Fruit fly (Drosophila melanogaster) whole organism, wandering third instar larva: ENCODE data around the gene smal.

ENCODE experiments used
- Abd-B ChIP-seq: fragments of >200 bp; optimal IDR thresholded peaks from 2 replicates; lab custom pipeline; 2017; ENCODE audit warnings: missing biosample characterization, missing genetic modification characterization
- CrebA ChIP-seq: fragments of 200-800 bp; sonication (Bioruptor generic); optimal IDR thresholded peaks from 2 replicates; lab custom pipeline; 2016; ENCODE audit warnings: missing biosample characterization, mild to moderate bottlenecking, missing genetic modification characterization, borderline replicate concordance
- Hnf4 ChIP-seq: fragments of 200-800 bp; sonication (Bioruptor generic); optimal IDR thresholded peaks from 2 replicates; lab custom pipeline; 2016; ENCODE audit warnings: missing biosample characterization, mild to moderate bottlenecking, missing genetic modification characterization
- N ChIP-seq: fragments of >200 bp; optimal IDR thresholded peaks from 2 replicates; lab custom pipeline; 2018; ENCODE audit warnings: missing biosample characterization, missing external identifiers, missing genetic modification characterization
- dl ChIP-seq, 2 experiments: fragments of 175-275, 200-275 bp in 1 of 2; fragments of 200-275 bp in 1 of 2; sonication (Bioruptor generic); optimal IDR thresholded peaks; lab custom pipeline; 2018; ENCODE audit warnings: mild to moderate bottlenecking in 2 of 2, missing biosample characterization in 2 of 2, missing genetic modification characterization in 2 of 2, moderate library complexity in 2 of 2; ENCODE audit not compliant: partially characterized antibody in 2 of 2, insufficient read depth in 1 of 2
- dsf ChIP-seq: sonication (Bioruptor generic); optimal IDR thresholded peaks from 2 replicates; lab custom pipeline; 2016; ENCODE audit warnings: missing biosample characterization, missing genetic modification characterization, borderline replicate concordance
- foxo ChIP-seq, 2 experiments: fragments of 200-800 bp; sonication (Bioruptor generic); optimal IDR thresholded peaks; 2 replicates in 1 of 2; 3 replicates in 1 of 2; lab custom pipeline; 2016 to 2017; ENCODE audit warnings: missing biosample characterization in 2 of 2, missing genetic modification characterization in 2 of 2
- fru ChIP-seq: fragments of 200-800 bp; sonication (Bioruptor generic); optimal IDR thresholded peaks from 3 replicates; lab custom pipeline; 2016; ENCODE audit warnings: missing biosample characterization, mild to moderate bottlenecking, missing genetic modification characterization
- jim ChIP-seq: fragments of 175-275, 200-325 bp; sonication (Bioruptor generic); optimal IDR thresholded peaks from 2 replicates; lab custom pipeline; 2016; ENCODE audit warnings: missing biosample characterization, mild to moderate bottlenecking, missing genetic modification characterization
- lola ChIP-seq: fragments of >200 bp; optimal IDR thresholded peaks from 2 replicates; lab custom pipeline; 2017; ENCODE audit warnings: missing biosample characterization, missing genetic modification characterization
- psq ChIP-seq: fragments of 200-800 bp; sonication (Bioruptor generic); optimal IDR thresholded peaks from 3 replicates; lab custom pipeline; 2017; ENCODE audit warnings: missing biosample characterization, mild to moderate bottlenecking, missing genetic modification characterization, moderate library complexity
- sv ChIP-seq: fragments of 200-800 bp; sonication (Bioruptor generic); optimal IDR thresholded peaks from 3 replicates; lab custom pipeline; 2016; ENCODE audit warnings: missing biosample characterization, missing genetic modification characterization
- tai ChIP-seq: sonication (Bioruptor generic); optimal IDR thresholded peaks from 2 replicates; lab custom pipeline; 2016; ENCODE audit warnings: missing biosample characterization, missing genetic modification characterization

DNA sequence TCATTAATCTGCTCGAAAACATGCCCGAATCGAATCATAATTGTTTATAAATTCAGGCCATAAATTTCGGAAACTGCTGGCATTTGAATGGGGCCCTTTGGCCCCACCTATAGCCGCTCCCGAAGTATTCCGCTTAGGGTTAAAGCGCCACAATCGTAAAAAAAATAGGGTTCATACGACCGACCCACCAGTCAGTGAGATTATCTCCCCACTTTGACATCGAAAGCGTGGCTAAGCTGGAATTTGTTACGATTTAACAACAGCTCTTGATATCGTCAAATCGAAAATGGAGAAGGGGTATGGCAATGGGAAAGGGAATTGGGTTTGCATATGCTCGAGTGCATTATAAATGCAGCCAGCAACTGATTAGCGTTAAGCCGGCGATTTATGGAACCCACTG is 19.9 kb downstream of the smal start:
- TF ChIP-seq foxo (GFP tag; optimal IDR thresholded peaks at IDR 0.05; lab: Kevin White, UChicago) (no peak), CrebA (GFP tag; lab: Kevin White, UChicago) (no peak), N (GFP tag; lab: Kevin White, UChicago) (no peak), psq (no peak), Hnf4 (GFP tag; lab: Kevin White, UChicago) (no peak), sv (GFP tag; lab: Kevin White, UChicago) (no peak), jim (GFP tag; lab: Kevin White, UChicago) (no peak), tai (GFP tag; lab: Kevin White, UChicago) (no peak), dl (GFP tag; optimal IDR thresholded peaks at IDR 0.05; lab: Kevin White, UChicago; ENCODE audit: insufficient read depth in 1 of 2, partially characterized antibody in 2 of 2) (no peak), Abd-B (no peak), fru (no peak), dsf (GFP tag; lab: Kevin White, UChicago) (no peak), lola (no peak)
